Fruit fly (Drosophila melanogaster): ENCODE data around the gene CG10063.

CG10063 gene

DNA sequence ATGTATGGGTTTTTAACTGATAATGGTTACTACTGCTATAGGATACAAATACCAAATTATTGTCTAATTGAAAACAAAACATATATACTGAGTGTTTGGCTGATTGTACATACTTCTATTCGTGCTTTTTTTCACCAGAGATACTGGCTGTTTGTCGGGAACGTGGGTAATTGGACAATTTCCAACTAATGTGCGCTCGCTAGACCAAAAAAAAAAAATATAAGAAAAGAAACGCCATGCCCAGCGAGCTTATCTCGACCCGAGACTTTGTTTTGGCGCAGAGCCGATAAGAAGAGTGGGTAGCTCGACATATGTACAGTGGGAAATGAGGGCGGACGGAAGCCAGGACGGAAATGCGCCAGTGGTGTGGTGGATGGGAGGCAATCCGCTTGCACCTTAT, 9.1 kb downstream of the CG10063 start:
- no peak for TF ChIP-seq lola (GFP tag; optimal IDR thresholded peaks at IDR 0.05)
- TF ChIP-seq usp (GFP tag; optimal IDR thresholded peaks at IDR 0.05), result no peak
- no peak for TF ChIP-seq fru (GFP tag; optimal IDR thresholded peaks at IDR 0.05)
- TF ChIP-seq sage (GFP tag; optimal IDR thresholded peaks at IDR 0.05), result no peak
- TF ChIP-seq CG32264 (GFP tag; optimal IDR thresholded peaks at IDR 0.05), result no peak
- no peak for TF ChIP-seq dmrt93B (GFP tag; optimal IDR thresholded peaks at IDR 0.05)
- TF ChIP-seq Abd-B (GFP tag; optimal IDR thresholded peaks at IDR 0.05), result no peak
- no peak for TF ChIP-seq Myc (optimal IDR thresholded peaks at IDR 0.05)
- TF ChIP-seq N (GFP tag; optimal IDR thresholded peaks at IDR 0.05), result no peak
- no peak for TF ChIP-seq Vsx2 (GFP tag; optimal IDR thresholded peaks at IDR 0.05; ENCODE audit: partially characterized antibody)
- no peak for TF ChIP-seq woc (GFP tag; optimal IDR thresholded peaks at IDR 0.05)

DNA sequence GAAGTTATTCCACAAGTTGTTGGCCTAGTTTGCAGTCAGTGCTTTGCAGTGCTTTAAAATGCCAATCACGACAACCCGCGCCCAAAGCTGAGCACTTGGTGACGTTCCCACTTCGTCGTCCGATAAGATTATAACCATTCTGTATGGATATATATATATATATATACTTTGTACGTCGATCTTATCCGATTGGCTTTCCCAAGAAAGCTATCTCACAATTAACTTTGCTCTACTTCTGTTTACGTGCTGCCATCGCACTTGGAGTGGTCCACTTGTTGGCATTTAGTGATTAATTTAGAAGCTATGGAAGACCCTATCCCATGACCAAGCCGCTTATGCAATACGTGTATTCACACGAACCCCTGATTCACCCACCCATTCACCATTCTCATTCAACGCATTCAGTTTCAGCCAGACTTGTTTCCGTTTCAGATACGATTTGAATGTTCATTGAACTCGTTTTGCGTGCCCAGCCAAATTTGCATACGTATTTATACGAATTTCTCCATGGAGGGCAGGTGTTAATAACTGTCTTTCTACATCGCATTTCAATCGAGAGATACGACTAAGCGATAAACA, 10.2 kb downstream of the CG10063 start:
- TF ChIP-seq GATAd (GFP tag; optimal IDR thresholded peaks at IDR 0.05) (no peak), jim (GFP tag; optimal IDR thresholded peaks at IDR 0.05) (no peak), Myc (optimal IDR thresholded peaks at IDR 0.05) (no peak), Vsx2 (GFP tag; optimal IDR thresholded peaks at IDR 0.05; ENCODE audit: partially characterized antibody) (no peak), CrebA (GFP tag; optimal IDR thresholded peaks at IDR 0.05; ENCODE audit: borderline replicate concordance) (no peak), Hnf4 (GFP tag; optimal IDR thresholded peaks at IDR 0.05) (no peak), dmrt93B (GFP tag; optimal IDR thresholded peaks at IDR 0.05) (no peak), sv (GFP tag; optimal IDR thresholded peaks at IDR 0.05) (no peak)

DNA sequence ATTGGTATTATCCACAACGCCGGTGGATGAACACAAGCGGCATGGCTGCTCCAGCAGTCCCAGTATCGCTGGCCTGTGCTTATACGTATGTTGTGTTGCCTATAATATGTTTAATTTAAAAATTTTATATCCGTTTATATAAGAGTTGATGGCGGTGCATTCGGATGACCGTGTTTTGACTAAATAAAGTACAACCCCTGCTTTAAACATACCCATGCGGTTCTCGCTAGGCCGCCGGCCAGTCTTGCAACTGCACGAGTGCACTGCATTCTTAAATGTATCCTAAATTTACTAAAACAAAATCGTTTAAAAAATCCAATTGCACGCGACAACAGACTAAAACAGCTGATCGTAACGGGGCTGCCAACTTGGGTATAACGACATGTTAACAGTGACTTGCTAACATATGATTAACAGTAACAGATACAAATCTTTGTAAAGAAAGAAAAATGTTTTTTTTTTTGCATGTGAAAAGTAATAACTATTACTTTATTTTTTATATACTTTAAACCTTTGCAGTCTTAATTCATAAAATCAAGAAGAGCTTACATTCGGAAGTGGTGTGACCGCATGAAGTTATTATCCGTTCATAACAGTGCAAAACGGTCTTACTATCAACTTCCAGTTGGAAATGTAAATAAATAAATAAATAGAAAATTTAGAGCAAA, 14.4 kb downstream of the CG10063 start, which contains the start of the genes Uqcc1 and Surf1:
TSS of gene Uqcc1 (minus strand) at position 356 of the 668 bp plus-strand sequence.
TSS of gene Surf1 (plus strand) at position 594 of the 668 bp plus-strand sequence.
- TF ChIP-seq Myc (optimal IDR thresholded peaks at IDR 0.05) (no peak), Vsx2 (GFP tag; optimal IDR thresholded peaks at IDR 0.05; ENCODE audit: partially characterized antibody) (no peak), Hr78 (GFP tag; optimal IDR thresholded peaks at IDR 0.05) (no peak), foxo (GFP tag; optimal IDR thresholded peaks at IDR 0.05) (no peak), Hnf4 (GFP tag; optimal IDR thresholded peaks at IDR 0.05) (no peak), Dif (GFP tag; optimal IDR thresholded peaks at IDR 0.05; ENCODE audit: partially characterized antibody) (no peak), OdsH (GFP tag; optimal IDR thresholded peaks at IDR 0.05) (no peak), Jra (GFP tag; optimal IDR thresholded peaks at IDR 0.05) (no peak), rgr (GFP tag; optimal IDR thresholded peaks at IDR 0.05) (no peak), brk (GFP tag; optimal IDR thresholded peaks at IDR 0.05) (no peak), Rel (GFP tag; optimal IDR thresholded peaks at IDR 0.05) (no peak), Rel (tag; optimal IDR thresholded peaks at IDR 0.05) (no peak), N (GFP tag; optimal IDR thresholded peaks at IDR 0.05) (no peak), CG32264 (GFP tag; optimal IDR thresholded peaks at IDR 0.05) (no peak), ey (GFP tag; optimal IDR thresholded peaks at IDR 0.05) (no peak), HLH106 (tag; optimal IDR thresholded peaks at IDR 0.05) (no peak)

DNA sequence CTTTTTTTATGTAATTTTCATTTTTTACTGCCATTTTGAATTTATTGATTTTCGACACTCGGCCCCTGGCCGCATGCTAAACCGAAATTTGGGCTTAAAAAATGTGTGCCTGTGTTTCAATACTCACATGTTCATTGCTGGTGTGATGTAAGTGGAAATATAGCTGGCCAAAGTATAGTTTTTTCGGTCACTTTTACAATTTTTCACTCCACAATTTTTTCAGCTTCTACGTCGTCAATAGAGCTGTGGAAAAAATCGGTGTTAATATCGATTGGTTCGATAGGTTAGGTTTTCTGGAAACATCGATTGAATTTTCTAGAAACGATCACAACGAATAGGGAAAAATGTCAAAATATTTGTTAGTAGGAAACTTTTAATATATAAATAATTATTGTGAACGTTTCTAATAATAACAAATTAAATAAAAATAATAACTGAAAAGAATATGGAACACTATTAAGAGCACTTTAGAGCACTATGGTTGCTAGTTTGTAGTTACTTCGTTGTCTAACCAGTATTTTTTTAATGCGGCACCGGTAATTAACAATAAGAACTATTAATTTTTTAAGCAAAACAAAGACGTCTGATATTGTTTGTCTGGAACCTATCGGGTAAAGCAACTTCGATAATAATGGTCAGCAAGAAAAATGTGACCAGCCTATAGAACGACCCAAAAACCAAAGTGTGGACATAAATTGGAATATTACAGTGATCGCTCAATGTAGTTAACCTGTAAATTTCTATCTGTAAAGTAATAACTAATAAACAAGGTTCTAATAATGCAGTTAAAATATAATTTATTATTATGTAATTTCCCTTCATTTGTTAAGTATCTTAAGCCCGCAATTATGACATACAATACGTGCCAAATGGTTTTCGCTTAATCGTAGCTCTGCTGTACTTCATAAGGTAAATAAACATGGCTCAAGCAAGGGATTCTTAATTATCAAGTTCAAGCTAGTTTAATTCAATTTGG, 16.7 kb downstream of the CG10063 start, which contains the start of the genes CG10077 and CG9948:
TSS of gene CG10077 (minus strand) at position 651 of the 976 bp plus-strand sequence.
TSS of gene CG9948 (plus strand) at position 738 of the 976 bp plus-strand sequence.
- TF ChIP-seq CG32264 (GFP tag; optimal IDR thresholded peaks at IDR 0.05), result peak; percentile 41
- no peak for TF ChIP-seq Myc (optimal IDR thresholded peaks at IDR 0.05)
- TF ChIP-seq Hr83 (GFP tag; optimal IDR thresholded peaks at IDR 0.05; ENCODE audit: poor library complexity, severe bottlenecking), result no peak
- TF ChIP-seq sv (GFP tag; optimal IDR thresholded peaks at IDR 0.05), result peak; percentile 80
- peak; percentile 90 for TF ChIP-seq h (GFP tag; optimal IDR thresholded peaks at IDR 0.05)
- TF ChIP-seq foxo (GFP tag; optimal IDR thresholded peaks at IDR 0.05), result peak in 1 of 2 experiments; percentile 93
- peak; percentile 83 for TF ChIP-seq psq (GFP tag; optimal IDR thresholded peaks at IDR 0.05)
- TF ChIP-seq Mio (GFP tag; optimal IDR thresholded peaks at IDR 0.05), result peak; percentile 29
- TF ChIP-seq Rel (GFP tag; optimal IDR thresholded peaks at IDR 0.05), result no peak
- TF ChIP-seq Rel (tag; optimal IDR thresholded peaks at IDR 0.05), result peak; percentile 76
- TF ChIP-seq dsf (GFP tag; optimal IDR thresholded peaks at IDR 0.05; ENCODE audit: borderline replicate concordance), result peak; percentile 59
- TF ChIP-seq Jra (GFP tag; optimal IDR thresholded peaks at IDR 0.05), result peak; percentile 53
- TF ChIP-seq rgr (GFP tag; optimal IDR thresholded peaks at IDR 0.05), result peak; percentile 92
- TF ChIP-seq HLH106 (tag; optimal IDR thresholded peaks at IDR 0.05), result peak; percentile 94
- no peak for TF ChIP-seq jim (GFP tag; optimal IDR thresholded peaks at IDR 0.05)
- no peak for TF ChIP-seq dl (GFP tag; optimal IDR thresholded peaks at IDR 0.05; ENCODE audit: insufficient read depth in 1 of 2, partially characterized antibody in 2 of 2)
- TF ChIP-seq Vsx2 (GFP tag; optimal IDR thresholded peaks at IDR 0.05; ENCODE audit: partially characterized antibody), result no peak
- peak; percentile 88 for TF ChIP-seq CG9705 (GFP tag; optimal IDR thresholded peaks at IDR 0.05)
- peak; percentile 90 for TF ChIP-seq brk (GFP tag; optimal IDR thresholded peaks at IDR 0.05)
- TF ChIP-seq dmrt93B (GFP tag; optimal IDR thresholded peaks at IDR 0.05), result peak; percentile 84
- TF ChIP-seq GATAd (GFP tag; optimal IDR thresholded peaks at IDR 0.05), result no peak
- TF ChIP-seq woc (GFP tag; optimal IDR thresholded peaks at IDR 0.05), result peak; percentile 85
- peak; percentile 87 for TF ChIP-seq ey (GFP tag; optimal IDR thresholded peaks at IDR 0.05)
- TF ChIP-seq OdsH (GFP tag; optimal IDR thresholded peaks at IDR 0.05), result peak; percentile 89
- peak; percentile 85 for TF ChIP-seq Hnf4 (GFP tag; optimal IDR thresholded peaks at IDR 0.05)
- peak; percentile 86 for TF ChIP-seq fru (GFP tag; optimal IDR thresholded peaks at IDR 0.05)
- TF ChIP-seq br (GFP tag; optimal IDR thresholded peaks at IDR 0.05), result peak; percentile 82
- no peak for TF ChIP-seq Dif (GFP tag; optimal IDR thresholded peaks at IDR 0.05; ENCODE audit: partially characterized antibody)
- TF ChIP-seq sage (GFP tag; optimal IDR thresholded peaks at IDR 0.05), result peak; percentile 90

All from whole organism, wandering third instar larva.